Fruit fly (Drosophila melanogaster) whole organism, embryonic: ENCODE results near the gene Trl.

ENCODE experiments used
- CG7786 ChIP-seq: fragments of 200-800 bp; sonication (Bioruptor generic); optimal IDR thresholded peaks from 2 replicates; lab custom pipeline; 2016; ENCODE audit warnings: missing biosample characterization, missing genetic modification characterization
- D19A ChIP-seq: fragments of 200-800 bp; optimal IDR thresholded peaks from 3 replicates; lab custom pipeline; 2019; ENCODE audit warnings: missing biosample characterization, mild to moderate bottlenecking, missing genetic modification characterization, moderate library complexity
- HLH4C ChIP-seq: fragments of 200-800 bp; sonication (Bioruptor generic); IDR thresholded peaks from 3 replicates; pipeline ENCODE4 v1.3.6; 2022; ENCODE audit warnings: missing biosample characterization, missing genetic modification characterization; ENCODE audit not compliant: partially characterized antibody
- Oaz ChIP-seq: fragments of 200-800 bp; sonication (Bioruptor generic); IDR thresholded peaks from 2 replicates; pipeline ENCODE4 v1.3.6; 2022; ENCODE audit warnings: missing biosample characterization, missing genetic modification characterization
- Sox102F ChIP-seq: fragments of 200-800 bp; sonication (Bioruptor generic); optimal IDR thresholded peaks from 2 replicates; lab custom pipeline; 2018; ENCODE audit warnings: missing biosample characterization, mild to moderate bottlenecking, missing genetic modification characterization, moderate library complexity
- da ChIP-seq: fragments of 200-800 bp; sonication (Bioruptor generic); optimal IDR thresholded peaks from 2 replicates; lab custom pipeline; 2016; ENCODE audit warnings: missing biosample characterization, missing genetic modification characterization
- hb ChIP-seq: fragments of 200-800 bp; sonication (Bioruptor generic); IDR thresholded peaks from 3 replicates; pipeline ENCODE4 v1.3.6; 2022; ENCODE audit warnings: missing biosample characterization, missing genetic modification characterization; ENCODE audit not compliant: partially characterized antibody
- lmd ChIP-seq: fragments of 200-800 bp; sonication (Bioruptor generic); IDR thresholded peaks from 2 replicates; pipeline ENCODE4 v1.3.6; 2022; ENCODE audit warnings: missing biosample characterization, missing genetic modification characterization
- org-1 ChIP-seq: fragments of 200-800 bp; sonication (Bioruptor generic); optimal IDR thresholded peaks from 2 replicates; lab custom pipeline; 2017; ENCODE audit warnings: missing biosample characterization, missing genetic modification characterization
- trh ChIP-seq: fragments of 200-800 bp; sonication (Bioruptor generic); optimal IDR thresholded peaks from 2 replicates; lab custom pipeline; 2016; ENCODE audit warnings: missing biosample characterization, missing genetic modification characterization

dm6 chr3L:14728460-14728859, 32.4 kb downstream of the Trl start, which contains the start of gene CG13473:
- no peak for TF ChIP-seq CG7786 (GFP tag; lab: Kevin White, UChicago)
- TF ChIP-seq D19A (tag; lab: Kevin White, UChicago): no peak
- TF ChIP-seq org-1 (GFP tag; lab: Kevin White, UChicago): no peak
- TF ChIP-seq Oaz (GFP tag; lab: Robert Waterston, UW): no peak
- no peak for TF ChIP-seq hb (GFP tag; lab: Robert Waterston, UW)
- TF ChIP-seq trh (GFP tag; lab: Kevin White, UChicago): no peak
- no peak for TF ChIP-seq da (GFP tag; lab: Kevin White, UChicago)
- TF ChIP-seq HLH4C (GFP tag; lab: Robert Waterston, UW): no peak
- no peak for TF ChIP-seq Sox102F (GFP tag; lab: Kevin White, UChicago)
- TF ChIP-seq lmd (GFP tag; lab: Robert Waterston, UW): no peak
